Worm (Caenorhabditis elegans) whole organism, L2 larva: Measurements from ENCODE around the gene F40A3.4.

Experiments used
- C34F6.9 ChIP-seq: fragments of 150-350 bp; optimal IDR thresholded peaks from 2 replicates; lab custom pipeline; 2014; ENCODE audit warnings: missing biosample characterization, missing genetic modification characterization
- aly-2 ChIP-seq: fragments of 150-350 bp; optimal IDR thresholded peaks from 2 replicates; lab custom pipeline; 2014; ENCODE audit warnings: missing biosample characterization, missing genetic modification characterization
- ama-1 ChIP-seq: fragments of 150-350 bp; optimal IDR thresholded peaks from 2 replicates; lab custom pipeline; 2018; ENCODE audit warnings: inconsistent platforms
- ceh-82 ChIP-seq: fragments of 150-350 bp; optimal IDR thresholded peaks from 2 replicates; lab custom pipeline; 2014; ENCODE audit warnings: missing biosample characterization, missing genetic modification characterization
- elt-1 ChIP-seq: fragments of 150-350 bp; optimal IDR thresholded peaks from 2 replicates; lab custom pipeline; 2014; ENCODE audit warnings: missing biosample characterization, missing genetic modification characterization
- lin-11 ChIP-seq: fragments of 150-350 bp; sonication (generic microtip); optimal IDR thresholded peaks from 2 replicates; lab custom pipeline; 2014; ENCODE audit warnings: missing biosample characterization, missing genetic modification characterization, inconsistent platforms, mixed read lengths
- mdl-1 ChIP-seq, 2 experiments: fragments of 150-350 bp in 1 of 2; sonication (generic microtip) in 1 of 2; optimal IDR thresholded peaks; 2 replicates each; lab custom pipeline; 2017; ENCODE audit warnings: missing biosample characterization in 2 of 2, missing genetic modification characterization in 2 of 2
- nhr-11 ChIP-seq: fragments of 150-350 bp; optimal IDR thresholded peaks from 2 replicates; lab custom pipeline; 2014; ENCODE audit warnings: missing biosample characterization, missing genetic modification characterization
- nhr-12 ChIP-seq: fragments of 150-350 bp; optimal IDR thresholded peaks from 2 replicates; lab custom pipeline; 2014; ENCODE audit warnings: missing biosample characterization, missing genetic modification characterization
- nhr-23 ChIP-seq: fragments of 150-350 bp; optimal IDR thresholded peaks from 2 replicates; lab custom pipeline; 2014; ENCODE audit warnings: missing biosample characterization, missing genetic modification reagents, missing genetic modification characterization
- nhr-237 ChIP-seq: fragments of 150-350 bp; optimal IDR thresholded peaks from 2 replicates; lab custom pipeline; 2014; ENCODE audit warnings: missing biosample characterization, missing genetic modification characterization
- unc-39 ChIP-seq: fragments of 150-350 bp; optimal IDR thresholded peaks from 2 replicates; lab custom pipeline; 2014; ENCODE audit warnings: missing biosample characterization, missing genetic modification characterization
- unc-55 ChIP-seq: fragments of 150-350 bp; sonication (generic microtip); optimal IDR thresholded peaks from 3 replicates; lab custom pipeline; 2014; ENCODE audit warnings: missing biosample characterization, missing genetic modification reagents, missing genetic modification characterization
- ztf-11 ChIP-seq: sonication (generic microtip); optimal IDR thresholded peaks from 2 replicates; lab custom pipeline; 2017; ENCODE audit warnings: missing biosample characterization, missing genetic modification characterization

ce11 chrV:7901222-7901621, 25.7 kb downstream of the F40A3.4 start:
- TF ChIP-seq elt-1 (no peak), nhr-237 (tag; lab: Kevin White, UChicago) (no peak), mdl-1 (tag; optimal IDR thresholded peaks at IDR 0.05; lab: Kevin White, UChicago) (no peak), ztf-11 (no peak), unc-39 (tag; lab: Kevin White, UChicago) (no peak), nhr-12 (no peak), ceh-82 (tag; lab: Kevin White, UChicago) (no peak), nhr-11 (tag; lab: Kevin White, UChicago) (no peak), ama-1 (no peak), unc-55 (GFP tag; lab: Kevin White, UChicago) (no peak), lin-11 (tag; lab: Kevin White, UChicago) (no peak), C34F6.9 (tag; lab: Kevin White, UChicago) (no peak), aly-2 (tag; lab: Kevin White, UChicago) (no peak), nhr-23 (tag; lab: Kevin White, UChicago) (no peak)
